Worm (Caenorhabditis elegans): ENCODE results near the gene C01G10.9.

ce11 chrV:15109260-15109659 lies 26.9 kb downstream of the C01G10.9 start, which contains the start of gene Y75B12A.2:
- no peak for TF ChIP-seq C38D4.7 (GFP tag; optimal IDR thresholded peaks at IDR 0.05)
- no peak for TF ChIP-seq fkh-10 (GFP tag; optimal IDR thresholded peaks at IDR 0.05)
- TF ChIP-seq odd-2 (tag; optimal IDR thresholded peaks at IDR 0.05), result no peak
- TF ChIP-seq ama-1 (optimal IDR thresholded peaks at IDR 0.05), result no peak
- no peak for TF ChIP-seq dve-1 (tag; optimal IDR thresholded peaks at IDR 0.05)
- no peak for TF ChIP-seq tbx-7 (tag; optimal IDR thresholded peaks at IDR 0.05)
- TF ChIP-seq ceh-9 (tag; optimal IDR thresholded peaks at IDR 0.05), result no peak
- TF ChIP-seq rnt-1 (tag; optimal IDR thresholded peaks at IDR 0.05), result no peak
- TF ChIP-seq ets-4 (tag; optimal IDR thresholded peaks at IDR 0.05), result no peak
- TF ChIP-seq nhr-11 (tag; optimal IDR thresholded peaks at IDR 0.05), result no peak
- TF ChIP-seq hlh-30 (tag; optimal IDR thresholded peaks at IDR 0.05; ENCODE audit: insufficient read depth), result no peak
- no peak for TF ChIP-seq elt-2 (tag; optimal IDR thresholded peaks at IDR 0.05)
- TF ChIP-seq tbx-2 (tag; optimal IDR thresholded peaks at IDR 0.05), result no peak

All from whole organism, late embryonic.